Fruit fly (Drosophila melanogaster) whole organism: ENCODE measurements around the gene CG12289.

Source experiments
- CG8478 ChIP-seq: fragments of >200 bp; optimal IDR thresholded peaks from 2 replicates; lab custom pipeline; 2018; ENCODE audit warnings: inconsistent platforms
- Dll ChIP-seq: fragments of >200 bp; optimal IDR thresholded peaks from 2 replicates; lab custom pipeline; 2017
- psq ChIP-seq: fragments of >200 bp; optimal IDR thresholded peaks from 2 replicates; lab custom pipeline; 2017
- usp ChIP-seq: fragments of >200 bp; optimal IDR thresholded peaks from 2 replicates; lab custom pipeline; 2017; ENCODE audit warnings: missing biosample characterization, missing genetic modification characterization, mixed read lengths

- TF ChIP-seq psq (lab: Kevin White, UChicago) (no peak), usp (GFP tag; lab: Kevin White, UChicago) (no peak), Dll (no peak), CG8478 (no peak)
These were observed 34.2 kb upstream of the CG12289 start for dm6 chr3L:11492457-11492856.
